Worm (Caenorhabditis elegans) whole organism, late embryonic: ENCODE measurements around the gene T01B7.9.

ENCODE experiments used
- K02D7.2 ChIP-seq: sonication (generic microtip); optimal IDR thresholded peaks from 2 replicates; lab custom pipeline; 2017; ENCODE audit warnings: mild to moderate bottlenecking, missing genetic modification characterization, missing compliant biosample characterization
- K09A11.1 ChIP-seq: sonication (generic microtip); optimal IDR thresholded peaks from 2 replicates; lab custom pipeline; 2017; ENCODE audit warnings: antibody characterized with exemption, mild to moderate bottlenecking, missing genetic modification characterization, missing compliant biosample characterization; ENCODE audit not compliant: insufficient read depth
- T23F11.4 ChIP-seq: fragments of 200-800 bp; sonication (Bioruptor generic); optimal IDR thresholded peaks from 2 replicates; lab custom pipeline; 2018; ENCODE audit warnings: mild to moderate bottlenecking, missing genetic modification characterization, missing compliant biosample characterization
- ahr-1 ChIP-seq: sonication (generic microtip); optimal IDR thresholded peaks from 2 replicates; lab custom pipeline; 2016; ENCODE audit warnings: missing genetic modification characterization, missing compliant biosample characterization
- ama-1 ChIP-seq: fragments of 150-350 bp; optimal IDR thresholded peaks from 2 replicates; lab custom pipeline; 2014
- ceh-18 ChIP-seq: sonication (generic microtip); optimal IDR thresholded peaks from 2 replicates; lab custom pipeline; 2016; ENCODE audit warnings: missing genetic modification characterization, missing compliant biosample characterization
- ceh-19 ChIP-seq: fragments of 200-800 bp; sonication (Bioruptor generic); optimal IDR thresholded peaks from 2 replicates; lab custom pipeline; 2018; ENCODE audit warnings: mild to moderate bottlenecking, missing genetic modification characterization, missing compliant biosample characterization
- ceh-31 ChIP-seq: sonication (generic microtip); optimal IDR thresholded peaks from 2 replicates; lab custom pipeline; 2016; ENCODE audit warnings: missing genetic modification characterization, missing compliant biosample characterization
- ceh-34 ChIP-seq: sonication (generic microtip); optimal IDR thresholded peaks from 2 replicates; lab custom pipeline; 2016; ENCODE audit warnings: mild to moderate bottlenecking, missing genetic modification characterization, missing compliant biosample characterization
- ceh-45 ChIP-seq: fragments of 200-800 bp; sonication (Bioruptor generic); IDR thresholded peaks from 2 replicates; pipeline ENCODE4 v1.3.6; 2022; ENCODE audit warnings: missing genetic modification reagents, missing genetic modification characterization, missing compliant biosample characterization
- ceh-48 ChIP-seq: sonication (generic microtip); optimal IDR thresholded peaks from 2 replicates; lab custom pipeline; 2016; ENCODE audit warnings: missing genetic modification characterization, inconsistent platforms, missing compliant biosample characterization
- elt-2 ChIP-seq: sonication (generic microtip); optimal IDR thresholded peaks from 2 replicates; lab custom pipeline; 2016; ENCODE audit warnings: missing genetic modification reagents, missing genetic modification characterization, missing compliant biosample characterization
- eyg-1 ChIP-seq: sonication (generic microtip); optimal IDR thresholded peaks from 2 replicates; lab custom pipeline; 2016; ENCODE audit warnings: missing genotype, missing genetic modification characterization, missing compliant biosample characterization
- hlh-13 ChIP-seq: fragments of 200-800 bp; sonication (Bioruptor generic); optimal IDR thresholded peaks from 2 replicates; lab custom pipeline; 2018; ENCODE audit warnings: mild to moderate bottlenecking, missing genetic modification characterization, missing compliant biosample characterization
- hlh-15 ChIP-seq: sonication (generic microtip); optimal IDR thresholded peaks from 2 replicates; lab custom pipeline; 2016; ENCODE audit warnings: missing genetic modification characterization, missing compliant biosample characterization
- hlh-30 ChIP-seq: sonication (generic microtip); optimal IDR thresholded peaks from 2 replicates; lab custom pipeline; 2017; ENCODE audit warnings: antibody characterized with exemption, missing genetic modification characterization, missing compliant biosample characterization; ENCODE audit not compliant: insufficient read depth
- hlh-6 ChIP-seq: sonication (generic microtip); optimal IDR thresholded peaks from 2 replicates; lab custom pipeline; 2016; ENCODE audit warnings: missing genotype, missing genetic modification characterization, missing compliant biosample characterization
- lim-6 ChIP-seq: sonication (generic microtip); optimal IDR thresholded peaks from 2 replicates; lab custom pipeline; 2016; ENCODE audit warnings: missing genetic modification characterization, missing compliant biosample characterization
- nfya-1 ChIP-seq: sonication (generic microtip); optimal IDR thresholded peaks from 2 replicates; lab custom pipeline; 2017; ENCODE audit warnings: missing genetic modification characterization, mild to moderate bottlenecking, missing compliant biosample characterization, antibody characterized with exemption, moderate library complexity
- npax-4 ChIP-seq: sonication (generic microtip); optimal IDR thresholded peaks from 2 replicates; lab custom pipeline; 2016; ENCODE audit warnings: missing genetic modification characterization, missing compliant biosample characterization
- odd-2 ChIP-seq: sonication (generic microtip); optimal IDR thresholded peaks from 2 replicates; lab custom pipeline; 2017; ENCODE audit warnings: antibody characterized with exemption, mild to moderate bottlenecking, missing genetic modification characterization, missing compliant biosample characterization
- pax-1 ChIP-seq: fragments of 150-350 bp; optimal IDR thresholded peaks from 2 replicates; lab custom pipeline; 2014; ENCODE audit warnings: missing biosample characterization, missing genetic modification characterization
- ref-2 ChIP-seq: sonication (generic microtip); optimal IDR thresholded peaks from 2 replicates; lab custom pipeline; 2016; ENCODE audit warnings: missing genetic modification characterization, missing compliant biosample characterization
- sox-2 ChIP-seq: fragments of 200-800 bp; sonication (Bioruptor generic); IDR thresholded peaks from 2 replicates; pipeline ENCODE4 v1.3.6; 2022; ENCODE audit warnings: missing genetic modification reagents, missing genetic modification characterization, missing compliant biosample characterization
- syd-9 ChIP-seq: sonication (generic microtip); optimal IDR thresholded peaks from 2 replicates; lab custom pipeline; 2016; ENCODE audit warnings: mild to moderate bottlenecking, missing genetic modification characterization, moderate library complexity, missing compliant biosample characterization
- tbx-7 ChIP-seq: sonication (generic microtip); optimal IDR thresholded peaks from 2 replicates; lab custom pipeline; 2016; ENCODE audit warnings: missing genotype, missing genetic modification characterization, missing compliant biosample characterization
- unc-86 ChIP-seq: sonication (generic microtip); optimal IDR thresholded peaks from 2 replicates; lab custom pipeline; 2016; ENCODE audit warnings: missing genetic modification characterization, missing compliant biosample characterization
- zip-5 ChIP-seq: sonication (generic microtip); optimal IDR thresholded peaks from 2 replicates; lab custom pipeline; 2016; ENCODE audit warnings: missing genetic modification characterization, missing compliant biosample characterization
- ztf-16 ChIP-seq: sonication (generic microtip); optimal IDR thresholded peaks from 2 replicates; lab custom pipeline; 2017; ENCODE audit warnings: missing genetic modification characterization, missing compliant biosample characterization

T01B7.9 gene

ce11 chrII:8733627-8734026, 7.0 kb upstream of the T01B7.9 start:
- TF ChIP-seq syd-9 (tag; lab: Kevin White, UChicago): no peak
- TF ChIP-seq ceh-31: no peak
- no peak for TF ChIP-seq lim-6 (tag; lab: Kevin White, UChicago)
- no peak for TF ChIP-seq odd-2 (tag; lab: Kevin White, UChicago)
- TF ChIP-seq ztf-16 (tag; lab: Kevin White, UChicago): no peak
- TF ChIP-seq ref-2 (tag; lab: Kevin White, UChicago): no peak
- TF ChIP-seq zip-5 (tag; lab: Kevin White, UChicago): no peak
- no peak for TF ChIP-seq ceh-18 (tag; lab: Kevin White, UChicago)
- no peak for TF ChIP-seq ama-1 (lab: Kevin White, UChicago)
- TF ChIP-seq ceh-48: no peak
- TF ChIP-seq hlh-13 (GFP tag; lab: Kevin White, UChicago): no peak
- no peak for TF ChIP-seq K09A11.1 (tag; lab: Kevin White, UChicago)
- TF ChIP-seq eyg-1 (tag; lab: Kevin White, UChicago): no peak

ce11 chrII:8732339-8733100, 5.9 kb upstream of the T01B7.9 start, which contains the start of gene rol-6:
rol-6 (plus strand) TSS chrII:8733050.
- no peak for TF ChIP-seq hlh-30 (tag; lab: Kevin White, UChicago)

- TF ChIP-seq ceh-34 (tag; lab: Kevin White, UChicago): no peak
- no peak for TF ChIP-seq tbx-7 (tag; lab: Kevin White, UChicago)
- no peak for TF ChIP-seq nfya-1 (tag; lab: Kevin White, UChicago)
- no peak for TF ChIP-seq npax-4
- TF ChIP-seq ahr-1 (tag; lab: Kevin White, UChicago): no peak
- no peak for TF ChIP-seq ceh-45 (GFP tag; lab: Robert Waterston, UW)
- TF ChIP-seq unc-86 (tag; lab: Kevin White, UChicago): no peak
- TF ChIP-seq zip-5 (tag; lab: Kevin White, UChicago): no peak
- no peak for TF ChIP-seq T23F11.4 (GFP tag; lab: Kevin White, UChicago)
- no peak for TF ChIP-seq hlh-15 (tag; lab: Kevin White, UChicago)
- TF ChIP-seq sox-2 (GFP tag; lab: Robert Waterston, UW): no peak
Observed at ce11 chrII:8731736-8732229, 5.2 kb upstream of the T01B7.9 start.

ce11 chrII:8730960-8731693, 4.5 kb upstream of the T01B7.9 start:
- TF ChIP-seq ceh-48 (no peak), ceh-19 (GFP tag; lab: Kevin White, UChicago) (no peak), K02D7.2 (tag; lab: Kevin White, UChicago) (no peak), odd-2 (tag; lab: Kevin White, UChicago) (no peak)
- TF ChIP-seq, all 69 proteins: peak for 0

ce11 chrII:8730281-8730680, 3.7 kb upstream of the T01B7.9 start:
- TF ChIP-seq hlh-6 (no peak), syd-9 (tag; lab: Kevin White, UChicago) (no peak), pax-1 (tag; lab: Kevin White, UChicago) (no peak), elt-2 (tag; lab: Kevin White, UChicago) (peak; percentile 51)
